Worm (Caenorhabditis elegans): ENCODE results near the gene acl-8.

DNA sequence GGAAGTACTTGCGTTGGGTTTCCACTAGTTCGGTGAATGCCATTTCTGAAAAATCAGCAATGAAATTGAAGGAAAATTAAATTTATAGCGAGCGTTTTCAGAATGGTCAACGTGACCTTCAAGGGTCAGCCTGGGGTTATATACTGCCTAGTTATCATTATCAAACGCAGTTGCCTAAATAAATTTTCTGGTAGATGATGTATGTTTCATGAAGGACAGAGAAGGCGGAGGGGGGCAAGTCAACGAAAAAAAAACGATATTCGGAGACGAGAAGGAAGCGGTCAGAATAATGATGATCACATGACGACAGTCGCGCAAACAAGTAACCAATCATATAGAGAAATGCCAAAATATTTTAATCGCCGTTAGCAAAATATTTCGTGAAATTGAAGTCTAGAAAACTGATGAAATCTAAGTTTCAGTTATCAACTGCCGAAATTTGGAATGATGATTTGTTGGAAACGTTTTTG, 20.8 kb upstream of the acl-8 start, which contains the start of gene alh-4:
- no peak for TF ChIP-seq ceh-20 (GFP tag; IDR thresholded peaks at IDR 0.05)
- no peak for TF ChIP-seq snpc-4 (tag; optimal IDR thresholded peaks at IDR 0.05)
- TF ChIP-seq ceh-62 (tag; optimal IDR thresholded peaks at IDR 0.05), result no peak
- TF ChIP-seq ceh-28 (tag; optimal IDR thresholded peaks at IDR 0.05), result no peak
- TF ChIP-seq ztf-11 (tag; optimal IDR thresholded peaks at IDR 0.05), result no peak
